Worm (Caenorhabditis elegans) whole organism, L3 larva: ENCODE data around the gene ama-1.
A peak's percentile ranks its signal among the peaks of the same experiment; 100 is the strongest.

Experiments
- R02D3.7 ChIP-seq: fragments of 150-350 bp; optimal IDR thresholded peaks from 2 replicates; lab custom pipeline; 2014; ENCODE audit warnings: missing biosample characterization, missing genetic modification characterization
- ZK546.5 ChIP-seq: sonication (generic microtip); optimal IDR thresholded peaks from 2 replicates; lab custom pipeline; 2017; ENCODE audit warnings: missing biosample characterization, missing genetic modification characterization
- aly-2 ChIP-seq: fragments of 150-350 bp; optimal IDR thresholded peaks from 2 replicates; lab custom pipeline; 2014; ENCODE audit warnings: missing biosample characterization, missing genetic modification characterization
- daf-12 ChIP-seq: fragments of 150-350 bp; optimal IDR thresholded peaks from 2 replicates; lab custom pipeline; 2014; ENCODE audit warnings: missing biosample characterization, missing genetic modification reagents, missing genetic modification characterization
- egl-27 ChIP-seq: sonication (generic microtip); optimal IDR thresholded peaks from 4 replicates; lab custom pipeline; 2017; ENCODE audit warnings: missing biosample characterization, missing genetic modification reagents, missing genetic modification characterization
- elt-1 ChIP-seq: fragments of 150-350 bp; optimal IDR thresholded peaks from 2 replicates; lab custom pipeline; 2014; ENCODE audit warnings: missing biosample characterization, missing genetic modification characterization
- elt-2 ChIP-seq: sonication (generic microtip); optimal IDR thresholded peaks from 2 replicates; lab custom pipeline; 2016; ENCODE audit warnings: missing genetic modification reagents, mild to moderate bottlenecking, missing genetic modification characterization, missing compliant biosample characterization
- eor-1 ChIP-seq, 2 experiments: fragments of 150-350 bp; optimal IDR thresholded peaks; 2 replicates each; lab custom pipeline; 2014 to 2018; ENCODE audit warnings: missing biosample characterization in 2 of 2, missing genetic modification characterization in 2 of 2
- fkh-10 ChIP-seq: sonication (generic microtip); optimal IDR thresholded peaks from 2 replicates; lab custom pipeline; 2017; ENCODE audit warnings: missing biosample characterization, missing genetic modification reagents, missing genetic modification characterization
- fkh-2 ChIP-seq: fragments of 150-350 bp; optimal IDR thresholded peaks from 2 replicates; lab custom pipeline; 2014; ENCODE audit warnings: missing biosample characterization, missing genetic modification reagents, missing genetic modification characterization
- fos-1 ChIP-seq: fragments of 150-350 bp; optimal IDR thresholded peaks from 2 replicates; lab custom pipeline; 2014; ENCODE audit warnings: missing biosample characterization, missing genetic modification characterization
- hmg-11 ChIP-seq: sonication (generic microtip); optimal IDR thresholded peaks from 2 replicates; lab custom pipeline; 2016; ENCODE audit warnings: missing genetic modification characterization, missing compliant biosample characterization
- jun-1 ChIP-seq: fragments of 150-350 bp; optimal IDR thresholded peaks from 2 replicates; lab custom pipeline; 2014; ENCODE audit warnings: missing biosample characterization, missing genetic modification reagents, missing genetic modification characterization
- lin-39 ChIP-seq: fragments of 150-350 bp; optimal IDR thresholded peaks from 2 replicates; lab custom pipeline; 2018; ENCODE audit warnings: missing biosample characterization, missing genetic modification reagents, missing genetic modification characterization
- lsy-12 ChIP-seq: sonication (generic microtip); optimal IDR thresholded peaks from 2 replicates; lab custom pipeline; 2016; ENCODE audit warnings: mild to moderate bottlenecking, missing genetic modification characterization, missing compliant biosample characterization
- mdl-1 ChIP-seq: fragments of 150-350 bp; optimal IDR thresholded peaks from 2 replicates; lab custom pipeline; 2014; ENCODE audit warnings: missing biosample characterization, missing genetic modification characterization
- mml-1 ChIP-seq: fragments of 150-350 bp; sonication (generic microtip); optimal IDR thresholded peaks from 3 replicates; lab custom pipeline; 2014; ENCODE audit warnings: missing biosample characterization, missing genetic modification characterization
- nfya-1 ChIP-seq: sonication (generic microtip); optimal IDR thresholded peaks from 2 replicates; lab custom pipeline; 2017; ENCODE audit warnings: missing genetic modification characterization, mild to moderate bottlenecking, missing compliant biosample characterization, antibody characterized with exemption, moderate library complexity; ENCODE audit not compliant: insufficient read depth
- nhr-11 ChIP-seq: fragments of 150-350 bp; optimal IDR thresholded peaks from 2 replicates; lab custom pipeline; 2014; ENCODE audit warnings: missing biosample characterization, missing genetic modification characterization
- nhr-25 ChIP-seq: sonication (generic microtip); optimal IDR thresholded peaks from 2 replicates; lab custom pipeline; 2017; ENCODE audit warnings: missing biosample characterization, missing genetic modification characterization
- nhr-28 ChIP-seq: fragments of 150-350 bp; optimal IDR thresholded peaks from 2 replicates; lab custom pipeline; 2014; ENCODE audit warnings: missing biosample characterization, missing genetic modification characterization
- nhr-67 ChIP-seq: fragments of 150-350 bp; optimal IDR thresholded peaks from 2 replicates; lab custom pipeline; 2014; ENCODE audit warnings: missing biosample characterization, missing genetic modification characterization
- nhr-76 ChIP-seq: fragments of 150-350 bp; sonication (generic microtip); optimal IDR thresholded peaks from 5 replicates; lab custom pipeline; 2014; ENCODE audit warnings: missing biosample characterization, missing genetic modification characterization
- nhr-77 ChIP-seq: fragments of 150-350 bp; optimal IDR thresholded peaks from 2 replicates; lab custom pipeline; 2014; ENCODE audit warnings: missing biosample characterization, missing genetic modification characterization
- pha-4 ChIP-seq: fragments of 150-350 bp; optimal IDR thresholded peaks from 2 replicates; lab custom pipeline; 2014; ENCODE audit warnings: missing biosample characterization, missing genetic modification reagents, missing genetic modification characterization
- pqm-1 ChIP-seq: fragments of 150-350 bp; optimal IDR thresholded peaks from 2 replicates; lab custom pipeline; 2017; ENCODE audit warnings: missing biosample characterization, missing genetic modification characterization, inconsistent platforms
- sea-2 ChIP-seq: fragments of 150-350 bp; sonication (generic microtip); optimal IDR thresholded peaks from 4 replicates; lab custom pipeline; 2014; ENCODE audit warnings: missing biosample characterization, missing genetic modification reagents, missing genetic modification characterization
- snpc-4 ChIP-seq: fragments of 150-350 bp; optimal IDR thresholded peaks from 2 replicates; lab custom pipeline; 2014; ENCODE audit warnings: missing biosample characterization, missing genetic modification characterization
- unc-62 ChIP-seq: fragments of 150-350 bp; sonication (generic microtip); optimal IDR thresholded peaks from 4 replicates; lab custom pipeline; 2014; ENCODE audit warnings: missing biosample characterization, missing genetic modification reagents, missing genetic modification characterization
- zag-1 ChIP-seq: fragments of 150-350 bp; optimal IDR thresholded peaks from 2 replicates; lab custom pipeline; 2014; ENCODE audit warnings: missing biosample characterization, missing genetic modification characterization
- ztf-4 ChIP-seq: fragments of 150-350 bp; optimal IDR thresholded peaks from 2 replicates; lab custom pipeline; 2014; ENCODE audit warnings: missing biosample characterization, missing genetic modification characterization

ama-1 gene

ce11 chrIV:4247334-4247733 lies 536 bp upstream of the ama-1 start (continued):
- TF ChIP-seq ZK546.5 (tag; lab: Kevin White, UChicago) (no peak), jun-1 (tag; lab: Kevin White, UChicago) (no peak), fkh-10 (GFP tag; lab: Kevin White, UChicago) (no peak)

ce11 chrIV:4254989-4255582 lies 7.2 kb downstream of the ama-1 start:
- TF ChIP-seq mml-1 (tag; lab: Kevin White, UChicago) (no peak), fkh-10 (GFP tag; lab: Kevin White, UChicago) (no peak), nhr-76 (tag; lab: Kevin White, UChicago) (no peak), mdl-1 (tag; lab: Kevin White, UChicago) (no peak), pha-4 (tag; lab: Kevin White, UChicago) (no peak), nhr-25 (tag; lab: Kevin White, UChicago) (no peak), daf-12 (tag; lab: Kevin White, UChicago) (no peak), eor-1 (tag; optimal IDR thresholded peaks at IDR 0.05; lab: Kevin White, UChicago) (no peak), nhr-77 (tag; lab: Kevin White, UChicago) (no peak), nfya-1 (no peak), egl-27 (tag; lab: Kevin White, UChicago) (no peak)

- peak; percentile 82 for TF ChIP-seq elt-2 (tag; lab: Kevin White, UChicago)
- no peak for TF ChIP-seq lin-39 (tag; lab: Kevin White, UChicago)
- peak; percentile 12 for TF ChIP-seq pqm-1 (tag; lab: Kevin White, UChicago)
- TF ChIP-seq ztf-4 = no peak
- TF ChIP-seq jun-1 (tag; lab: Kevin White, UChicago) = peak; percentile 3
- no peak for TF ChIP-seq nhr-77 (tag; lab: Kevin White, UChicago)
- TF ChIP-seq, all 47 proteins: peak for 3
These were observed 11.6 kb downstream of the ama-1 start for ce11 chrIV:4259433-4259832.

DNA sequence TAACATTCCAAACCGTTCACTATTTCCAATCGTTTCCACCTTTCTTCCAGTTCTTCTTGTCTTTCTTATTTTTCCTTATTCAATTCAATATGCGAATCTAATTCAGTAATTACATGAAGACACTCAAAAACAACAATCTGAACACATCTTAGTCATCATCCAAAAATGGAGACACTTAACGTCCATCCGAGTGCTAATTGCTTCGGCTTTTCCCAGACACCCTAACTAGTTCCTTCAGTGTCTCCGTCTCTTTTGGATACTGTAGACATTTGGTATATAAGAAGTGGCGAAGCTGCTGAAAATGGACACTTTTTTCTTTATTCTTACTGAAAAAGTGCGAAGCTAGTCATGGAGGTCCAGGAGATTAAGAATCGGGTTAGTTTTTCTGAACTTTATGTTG lies 15.1 kb downstream of the ama-1 start, which contains the start of gene col-33:
TSS of gene col-33 (plus strand) at position 301 of the 400 bp plus-strand sequence.
- TF ChIP-seq lin-39 (tag; lab: Kevin White, UChicago) (no peak), fkh-2 (tag; lab: Kevin White, UChicago) (no peak)

DNA sequence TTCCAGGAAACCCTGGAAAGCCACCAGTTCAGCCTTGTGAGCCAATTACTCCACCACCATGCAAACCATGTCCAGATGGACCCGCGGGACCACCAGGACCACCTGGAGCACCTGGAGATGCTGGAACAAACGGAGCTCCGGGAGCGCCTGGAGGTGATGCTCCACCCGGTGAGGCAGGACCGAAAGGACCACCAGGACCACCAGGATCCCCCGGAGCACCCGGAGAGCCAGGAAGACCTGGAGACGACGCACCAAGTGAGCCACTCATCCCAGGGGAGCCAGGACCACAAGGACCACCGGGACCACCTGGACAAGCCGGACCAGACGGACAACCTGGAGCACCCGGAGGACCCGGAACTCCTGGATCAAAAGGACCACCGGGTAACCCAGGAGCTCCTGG lies 16.8 kb downstream of the ama-1 start:
- no peak for TF ChIP-seq nhr-76 (tag; lab: Kevin White, UChicago)
- TF ChIP-seq aly-2 = no peak

ce11 chrIV:4265224-4265623 lies 17.4 kb downstream of the ama-1 start, which contains the start of gene F36A4.5:
Gene F36A4.5, plus strand, starts transcription at chrIV:4265524.
- TF ChIP-seq fos-1 (tag; lab: Kevin White, UChicago) = no peak
- no peak for TF ChIP-seq nhr-77 (tag; lab: Kevin White, UChicago)
- TF ChIP-seq fkh-2 (tag; lab: Kevin White, UChicago) = no peak
- TF ChIP-seq mml-1 (tag; lab: Kevin White, UChicago) = no peak
- no peak for TF ChIP-seq pha-4 (tag; lab: Kevin White, UChicago)
- TF ChIP-seq daf-12 (tag; lab: Kevin White, UChicago) = no peak
- no peak for TF ChIP-seq nhr-28 (tag; lab: Kevin White, UChicago)
- no peak for TF ChIP-seq sea-2 (GFP tag; lab: Kevin White, UChicago)
- no peak for TF ChIP-seq ztf-4
- no peak for TF ChIP-seq lin-39 (tag; lab: Kevin White, UChicago)

DNA sequence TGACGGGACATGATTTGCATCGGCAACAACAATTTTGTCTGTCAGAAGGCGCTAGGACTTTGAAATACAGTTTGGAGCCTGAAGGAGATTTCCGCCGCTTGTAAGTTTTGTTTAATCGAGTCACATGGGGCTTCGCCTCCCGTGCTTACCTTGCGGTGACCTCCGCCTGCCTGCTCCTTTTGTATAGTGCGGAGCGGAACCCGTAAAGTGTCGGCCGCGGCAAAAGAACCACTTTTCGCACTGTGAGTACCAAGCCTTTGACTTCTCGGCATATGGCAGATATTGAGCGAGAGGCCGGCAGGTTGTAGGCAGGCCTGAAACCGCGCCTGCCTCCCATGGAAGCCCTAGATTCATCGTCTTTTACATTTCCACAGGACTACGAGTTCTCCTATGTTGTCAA lies 18.1 kb downstream of the ama-1 start:
- TF ChIP-seq elt-1 (tag; lab: Kevin White, UChicago) (no peak), eor-1 (tag; optimal IDR thresholded peaks at IDR 0.05; lab: Kevin White, UChicago) (no peak), R02D3.7 (tag; lab: Kevin White, UChicago) (no peak), unc-62 (no peak), zag-1 (tag; lab: Kevin White, UChicago) (no peak), lsy-12 (tag; lab: Kevin White, UChicago) (no peak), elt-2 (tag; lab: Kevin White, UChicago) (no peak), nhr-67 (tag; lab: Kevin White, UChicago) (no peak), mdl-1 (tag; lab: Kevin White, UChicago) (no peak), mml-1 (tag; lab: Kevin White, UChicago) (no peak), hmg-11 (no peak), lin-39 (tag; lab: Kevin White, UChicago) (no peak), snpc-4 (tag; lab: Kevin White, UChicago) (no peak), fos-1 (tag; lab: Kevin White, UChicago) (no peak), nhr-28 (tag; lab: Kevin White, UChicago) (no peak), nhr-11 (no peak), nhr-76 (tag; lab: Kevin White, UChicago) (no peak)
